Comparison of ENCODE assay signal across 1 fruit fly cellular context in genomic region chr3L:19230801-19231547, dm6.
TF ChIP-seq lines count a peak whose summit lies in the region.

No protein-coding gene starts in this region.

TF ChIP-seq in whole organism, embryonic, 481 proteins besides CTCF, POLR2A, EP300 and RAD21 (continued from another document):
- TF ChIP-seq ATbp (GFP tag; optimal IDR thresholded peaks at IDR 0.05; lab: Kevin White, UChicago), result peak; percentile 28
- peak; percentile 26 for TF ChIP-seq Fer1 (GFP tag; optimal IDR thresholded peaks at IDR 0.05; lab: Kevin White, UChicago)
- no peak for TF ChIP-seq zf30C (GFP tag; optimal IDR thresholded peaks at IDR 0.05; lab: Kevin White, UChicago)
- TF ChIP-seq oc (tag; optimal IDR thresholded peaks at IDR 0.05; lab: Kevin White, UChicago), result no peak
- peak; percentile 9 for TF ChIP-seq nmo (GFP tag; optimal IDR thresholded peaks at IDR 0.05; lab: Kevin White, UChicago)
- no peak for TF ChIP-seq Dad (GFP tag; optimal IDR thresholded peaks at IDR 0.05; lab: Kevin White, UChicago)
- TF ChIP-seq CoRest (tag; optimal IDR thresholded peaks at IDR 0.05; lab: Kevin White, UChicago), result peak; percentile 29
- TF ChIP-seq gem (tag; optimal IDR thresholded peaks at IDR 0.05; lab: Kevin White, UChicago), result peak; percentile 71
- no peak for TF ChIP-seq CG6175 (GFP tag; IDR thresholded peaks at IDR 0.05; lab: Robert Waterston, UW)
- no peak for TF ChIP-seq Lpt (GFP tag; optimal IDR thresholded peaks at IDR 0.05; lab: Kevin White, UChicago)
- TF ChIP-seq crol (GFP tag; IDR thresholded peaks at IDR 0.05; lab: Robert Waterston, UW), result peak; percentile 56; the same call in 1 of the 2 replicates
- peak; percentile 7 for TF ChIP-seq CG1603 (tag; optimal IDR thresholded peaks at IDR 0.05; lab: Kevin White, UChicago)
- TF ChIP-seq CG12219 (GFP tag; optimal IDR thresholded peaks at IDR 0.05; lab: Kevin White, UChicago), result no peak
- no peak for TF ChIP-seq Dfd (GFP tag; optimal IDR thresholded peaks at IDR 0.05; lab: Kevin White, UChicago)
- peak; percentile 50 for TF ChIP-seq unpg (GFP tag; optimal IDR thresholded peaks at IDR 0.05; lab: Kevin White, UChicago)
- peak; percentile 21 for TF ChIP-seq ind (GFP tag; optimal IDR thresholded peaks at IDR 0.05; lab: Kevin White, UChicago)
- peak; percentile 49 for TF ChIP-seq slbo (GFP tag; IDR thresholded peaks at IDR 0.05; lab: Robert Waterston, UW)
- no peak for TF ChIP-seq croc (GFP tag; conservative IDR thresholded peaks at IDR 0.05; lab: Robert Waterston, UW)
- peak; percentile 30 for TF ChIP-seq Deaf1 (tag; optimal IDR thresholded peaks at IDR 0.05; lab: Kevin White, UChicago)
- TF ChIP-seq HLHmδ (GFP tag; optimal IDR thresholded peaks at IDR 0.05; lab: Kevin White, UChicago), result no peak
- TF ChIP-seq slp2 (GFP tag; optimal IDR thresholded peaks at IDR 0.05; lab: Kevin White, UChicago), result no peak
- TF ChIP-seq tap (tag; optimal IDR thresholded peaks at IDR 0.05; lab: Kevin White, UChicago), result no peak
- TF ChIP-seq CG1647 (GFP tag; optimal IDR thresholded peaks at IDR 0.05; lab: Kevin White, UChicago), result no peak
- TF ChIP-seq Ets65A (GFP tag; lab: Kevin White, UChicago), result peak; percentile 64
- no peak for TF ChIP-seq prd (optimal IDR thresholded peaks at IDR 0.05; lab: Kevin White, UChicago)
- peak; percentile 26; the same call in 1 of the 3 replicates for TF ChIP-seq prd (GFP tag; IDR thresholded peaks at IDR 0.05; lab: Robert Waterston, UW)
- peak; percentile 48 for TF ChIP-seq CG2712 (tag; optimal IDR thresholded peaks at IDR 0.05; lab: Kevin White, UChicago)
- TF ChIP-seq CG10366 (GFP tag; IDR thresholded peaks at IDR 0.05; lab: Robert Waterston, UW), result peak; percentile 23
- TF ChIP-seq Atf-2 (GFP tag; optimal IDR thresholded peaks at IDR 0.05; lab: Kevin White, UChicago), result no peak
- peak; percentile 43 for TF ChIP-seq CG9727 (GFP tag; optimal IDR thresholded peaks at IDR 0.05; lab: Kevin White, UChicago)
- TF ChIP-seq kni (GFP tag; optimal IDR thresholded peaks at IDR 0.05; lab: Kevin White, UChicago), result no peak
- 0 out of 3 replicates have a peak, but pooled peaks have one; percentile 9 for TF ChIP-seq CG11695 (GFP tag; IDR thresholded peaks at IDR 0.05; lab: Robert Waterston, UW)
- peak; percentile 6 for TF ChIP-seq CG14710 (tag; optimal IDR thresholded peaks at IDR 0.05; lab: Kevin White, UChicago)
- TF ChIP-seq CG7839 (tag; optimal IDR thresholded peaks at IDR 0.05; lab: Kevin White, UChicago), result peak; percentile 52
- 0 out of 2 replicates have a peak, but pooled peaks have one; percentile 13 for TF ChIP-seq E2f2 (GFP tag; IDR thresholded peaks at IDR 0.05; lab: Robert Waterston, UW)
- no peak for TF ChIP-seq Hsf (GFP tag; optimal IDR thresholded peaks at IDR 0.05; lab: Kevin White, UChicago)
- peak; percentile 32 for TF ChIP-seq CG8924 (tag; optimal IDR thresholded peaks at IDR 0.05; lab: Kevin White, UChicago)
- no peak for TF ChIP-seq GATAe (GFP tag; conservative IDR thresholded peaks at IDR 0.05; lab: Robert Waterston, UW)
- TF ChIP-seq CHES-1-like (GFP tag; optimal IDR thresholded peaks at IDR 0.05; lab: Kevin White, UChicago), result no peak
- no peak for TF ChIP-seq CG2875 (GFP tag; optimal IDR thresholded peaks at IDR 0.05; lab: Kevin White, UChicago)
- no peak for TF ChIP-seq dan (GFP tag; IDR thresholded peaks at IDR 0.05; lab: Robert Waterston, UW)
- peak; percentile 34 for TF ChIP-seq Hand (GFP tag; optimal IDR thresholded peaks at IDR 0.05; lab: Kevin White, UChicago)
- TF ChIP-seq stc (GFP tag; IDR thresholded peaks at IDR 0.05; lab: Robert Waterston, UW), result no peak
- TF ChIP-seq CG4328 (GFP tag; optimal IDR thresholded peaks at IDR 0.05; lab: Kevin White, UChicago), result no peak
- no peak for TF ChIP-seq usp (GFP tag; optimal IDR thresholded peaks at IDR 0.05; lab: Kevin White, UChicago)
- TF ChIP-seq CG13624 (GFP tag; optimal IDR thresholded peaks at IDR 0.05; lab: Kevin White, UChicago), result no peak
- TF ChIP-seq Taf1 (GFP tag; IDR thresholded peaks at IDR 0.05; lab: Robert Waterston, UW), result no peak
- TF ChIP-seq ssp (GFP tag; IDR thresholded peaks at IDR 0.05; lab: Robert Waterston, UW), result no peak
- no peak for TF ChIP-seq mam (GFP tag; optimal IDR thresholded peaks at IDR 0.05; lab: Kevin White, UChicago)
- no peak for TF ChIP-seq TFAM (GFP tag; optimal IDR thresholded peaks at IDR 0.05; lab: Kevin White, UChicago)
- no peak for TF ChIP-seq lilli (GFP tag; optimal IDR thresholded peaks at IDR 0.05; lab: Kevin White, UChicago)
- peak; percentile 23; the same call in 1 of the 2 replicates for TF ChIP-seq Ptx1 (GFP tag; IDR thresholded peaks at IDR 0.05; lab: Robert Waterston, UW)
- no peak for TF ChIP-seq ab (GFP tag; optimal IDR thresholded peaks at IDR 0.05; lab: Kevin White, UChicago)
- TF ChIP-seq CG4404 (GFP tag; IDR thresholded peaks at IDR 0.05; lab: Robert Waterston, UW), result no peak
- TF ChIP-seq CG42726 (GFP tag; IDR thresholded peaks at IDR 0.05; lab: Robert Waterston, UW; ENCODE audit: partially characterized antibody), result no peak
- no peak for TF ChIP-seq zfh1 (GFP tag; IDR thresholded peaks at IDR 0.05; lab: Robert Waterston, UW)
- TF ChIP-seq nerfin-1 (tag; optimal IDR thresholded peaks at IDR 0.05; lab: Kevin White, UChicago), result peak; percentile 99
- no peak for TF ChIP-seq tup (GFP tag; optimal IDR thresholded peaks at IDR 0.05; lab: Kevin White, UChicago)
- peak; percentile 4 for TF ChIP-seq bab2 (GFP tag; optimal IDR thresholded peaks at IDR 0.05; lab: Kevin White, UChicago)
- peak; percentile 70 for TF ChIP-seq pros (GFP tag; optimal IDR thresholded peaks at IDR 0.05; lab: Kevin White, UChicago)
- TF ChIP-seq ase (GFP tag; IDR thresholded peaks at IDR 0.05; lab: Robert Waterston, UW), result no peak
- no peak for TF ChIP-seq CG32767 (GFP tag; IDR thresholded peaks at IDR 0.05; lab: Robert Waterston, UW)
- no peak for TF ChIP-seq CG12299 (tag; optimal IDR thresholded peaks at IDR 0.05; lab: Kevin White, UChicago)
- TF ChIP-seq lab (GFP tag; optimal IDR thresholded peaks at IDR 0.05; lab: Kevin White, UChicago), result peak; percentile 36
- TF ChIP-seq seq (GFP tag; IDR thresholded peaks at IDR 0.05; lab: Robert Waterston, UW), result peak; percentile 35; the same call in 1 of the 2 replicates
- TF ChIP-seq hth (optimal IDR thresholded peaks at IDR 0.05; lab: Kevin White, UChicago), result no peak
- TF ChIP-seq CG1529 (GFP tag; optimal IDR thresholded peaks at IDR 0.05; lab: Kevin White, UChicago), result no peak
- peak; percentile 43 for TF ChIP-seq Meics (GFP tag; optimal IDR thresholded peaks at IDR 0.05; lab: Kevin White, UChicago)
- TF ChIP-seq pan (optimal IDR thresholded peaks at IDR 0.05; lab: Kevin White, UChicago), result no peak
- TF ChIP-seq pan (GFP tag; optimal IDR thresholded peaks at IDR 0.05 in 1 of 2, IDR thresholded peaks at IDR 0.05 in 1 of 2), result no peak
